Worm (Caenorhabditis elegans): Measurements from ENCODE around the gene C04G6.2.

DNA sequence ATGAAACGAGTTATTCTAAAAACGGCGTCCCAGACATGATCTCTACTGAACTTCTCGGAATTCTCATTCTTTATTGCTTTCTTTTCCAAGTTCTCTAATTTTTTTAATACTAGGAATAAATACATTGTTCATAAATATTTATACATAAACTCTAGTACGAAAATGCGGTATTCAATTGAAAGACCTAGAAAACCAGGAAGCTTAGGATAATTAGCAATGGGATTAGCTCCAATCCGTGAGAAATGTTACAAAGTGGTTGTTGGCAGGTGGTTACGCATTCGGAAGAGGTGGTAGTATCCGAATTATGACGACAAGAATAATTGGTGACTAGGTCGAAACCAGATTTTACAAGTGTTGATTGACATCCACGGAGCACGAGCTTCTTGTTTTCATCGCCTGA lies 26.1 kb upstream of the C04G6.2 start:
- no peak for TF ChIP-seq unc-62 (GFP tag; optimal IDR thresholded peaks at IDR 0.05)
- TF ChIP-seq unc-39 (tag; optimal IDR thresholded peaks at IDR 0.05) = no peak
- TF ChIP-seq ztf-11 (tag; optimal IDR thresholded peaks at IDR 0.05) = no peak
- no peak for TF ChIP-seq mep-1 (tag; optimal IDR thresholded peaks at IDR 0.05)
